Worm (Caenorhabditis elegans): ENCODE measurements around the gene C54F6.18.
"Not testable (repeated sequence)": the region's sequence is repeated elsewhere in the genome, so short reads cannot be mapped to it uniquely, and the experiment has no call there.

C54F6.18 gene

DNA sequence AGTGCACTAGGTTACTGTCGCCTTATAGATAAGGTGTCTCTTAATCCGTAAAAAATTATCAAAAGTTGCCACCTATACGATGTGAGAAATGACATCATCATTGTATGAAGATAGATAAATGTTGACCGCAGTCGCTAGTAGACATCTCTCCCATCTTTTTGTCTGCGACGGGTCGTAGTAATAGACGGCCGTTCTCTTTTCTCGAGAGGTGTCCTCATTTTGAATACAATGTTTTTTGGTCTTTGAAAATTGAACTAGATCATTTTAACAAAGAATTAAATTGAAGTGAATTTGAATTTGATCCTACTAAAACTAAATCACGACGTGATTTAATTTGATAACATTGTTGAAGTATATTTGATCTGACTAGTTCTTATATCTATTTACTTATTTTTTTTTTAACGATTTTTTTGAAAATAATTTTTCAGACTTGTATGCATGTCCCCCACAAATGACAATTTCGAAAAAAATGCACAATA lies 17.2 kb upstream of the C54F6.18 start, which contains the start of the genes str-31 and nhr-172:
Gene str-31 (minus strand): TSS at position 101 of the 479 bp plus-strand sequence.
Gene nhr-172 (plus strand): TSS at position 429 of the 479 bp plus-strand sequence.
- TF ChIP-seq snpc-1.3 (tag; optimal IDR thresholded peaks at IDR 0.05; ENCODE audit: insufficient read depth) (no peak), madf-6 (GFP tag; IDR thresholded peaks at IDR 0.05) (no peak), hlh-12 (tag; optimal IDR thresholded peaks at IDR 0.05) (no peak), T07F8.4 (tag; optimal IDR thresholded peaks at IDR 0.05) (no peak), ceh-40 (GFP tag; IDR thresholded peaks at IDR 0.05) (no peak), hrde-1 (tag; optimal IDR thresholded peaks at IDR 0.05; ENCODE audit: borderline replicate concordance) (no peak), ztf-28 (GFP tag; IDR thresholded peaks at IDR 0.05) (no peak), B0019.2 (GFP tag; conservative IDR thresholded peaks at IDR 0.05) (no peak), rcor-1 (GFP tag; IDR thresholded peaks at IDR 0.05) (no peak), lsl-1 (GFP tag; optimal IDR thresholded peaks at IDR 0.05) (no peak), F37B4.10 (GFP tag; IDR thresholded peaks at IDR 0.05) (no peak), snpc-1.1 (tag; optimal IDR thresholded peaks at IDR 0.05; ENCODE audit: insufficient read depth) (no peak), aptf-3 (GFP tag; IDR thresholded peaks at IDR 0.05) (no peak), athp-1 (tag; optimal IDR thresholded peaks at IDR 0.05) (no peak), hsf-1 (GFP tag; IDR thresholded peaks at IDR 0.05) (no peak), nhr-80 (tag; optimal IDR thresholded peaks at IDR 0.05) (no peak), lag-1 (GFP tag; IDR thresholded peaks at IDR 0.05) (no peak), B0336.3 (GFP tag; IDR thresholded peaks at IDR 0.05) (no peak)

DNA sequence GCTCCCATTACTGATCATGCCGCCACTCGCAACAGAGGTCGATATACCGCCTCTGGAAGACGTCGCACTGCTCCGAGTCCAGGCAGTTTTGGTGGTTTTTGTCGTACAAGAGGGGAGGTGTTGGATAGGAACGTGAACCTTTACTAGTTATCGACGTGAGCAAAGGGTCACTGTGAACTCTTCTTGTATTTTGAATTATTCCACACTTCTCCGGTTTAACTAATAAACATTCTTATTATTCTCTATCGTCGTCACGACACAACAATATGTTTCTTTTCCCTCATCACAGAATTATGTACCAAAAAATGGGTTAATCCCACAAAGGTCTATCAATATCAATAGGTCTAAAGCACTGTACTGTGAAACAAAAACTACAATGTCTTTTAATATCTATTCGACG lies 14.3 kb upstream of the C54F6.18 start, which contains the start of gene nhr-171:
Gene nhr-171 (plus strand): TSS at position 301 of the 400 bp plus-strand sequence.
- not testable (repeated sequence) for TF ChIP-seq hmg-20 (GFP tag; IDR thresholded peaks at IDR 0.05); attf-3 (GFP tag; conservative IDR thresholded peaks at IDR 0.05); let-526 (GFP tag; IDR thresholded peaks at IDR 0.05)

DNA sequence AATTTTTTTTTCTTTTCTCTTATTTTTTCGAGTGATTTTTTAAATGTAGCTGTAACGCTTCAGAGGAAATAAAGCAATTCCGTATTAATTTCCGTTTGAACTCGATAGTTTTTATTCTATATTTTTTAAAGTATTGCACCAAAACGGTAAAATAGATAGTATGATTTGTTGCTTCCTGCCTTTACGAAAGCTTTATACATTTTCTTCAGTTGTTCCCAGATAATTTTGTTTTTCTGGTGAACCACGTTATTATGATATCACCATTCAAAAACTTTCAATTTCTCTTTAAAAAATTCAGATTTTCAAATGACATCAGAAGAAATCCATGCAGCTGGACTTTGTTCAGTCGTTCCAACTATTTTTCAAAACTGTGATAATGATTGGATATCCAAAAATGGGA lies 10.9 kb upstream of the C54F6.18 start, which contains the start of gene srb-18:
Gene srb-18 (plus strand): TSS at position 301 of the 400 bp plus-strand sequence.
- TF ChIP-seq tlf-1 (GFP tag; optimal IDR thresholded peaks at IDR 0.05), result no peak
- TF ChIP-seq lir-1 (GFP tag; conservative IDR thresholded peaks at IDR 0.05), result no peak
- TF ChIP-seq ets-4 (GFP tag; optimal IDR thresholded peaks at IDR 0.05), result no peak
- TF ChIP-seq F57A8.1 (GFP tag; optimal IDR thresholded peaks at IDR 0.05), result no peak
- TF ChIP-seq madf-10 (tag; optimal IDR thresholded peaks at IDR 0.05), result no peak
- TF ChIP-seq Y53G8AR.9 (GFP tag; conservative IDR thresholded peaks at IDR 0.05), result no peak
- no peak for TF ChIP-seq ztf-22 (GFP tag; optimal IDR thresholded peaks at IDR 0.05)

DNA sequence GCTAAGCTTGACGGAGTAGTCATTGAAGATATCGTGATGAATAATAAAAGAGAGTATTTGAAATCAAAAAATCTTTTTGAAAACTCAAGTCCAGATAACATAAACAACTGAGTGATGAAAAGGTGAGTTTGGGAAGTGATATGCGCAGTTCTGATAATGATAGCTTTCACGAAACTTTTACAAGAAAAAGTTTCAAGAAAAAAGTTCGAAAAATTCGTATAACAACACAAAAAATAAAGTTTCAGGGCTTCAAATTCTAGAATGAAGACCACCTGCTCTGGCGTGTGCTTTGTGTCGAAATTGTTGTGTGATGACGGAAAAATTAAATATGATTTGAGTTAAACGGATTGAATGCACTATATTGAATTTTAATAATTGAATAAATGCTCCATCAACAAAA lies 5.7 kb upstream of the C54F6.18 start, which contains the start of gene srb-19:
Gene srb-19 (minus strand): TSS at position 101 of the 400 bp plus-strand sequence.
- TF ChIP-seq hlh-26 (GFP tag; conservative IDR thresholded peaks at IDR 0.05), result no peak
- no peak for TF ChIP-seq cebp-1 (GFP tag; IDR thresholded peaks at IDR 0.05)
- no peak for TF ChIP-seq cebp-1 (tag; optimal IDR thresholded peaks at IDR 0.05)
- TF ChIP-seq Y53F4B.3 (GFP tag; IDR thresholded peaks at IDR 0.05), result no peak
- no peak for TF ChIP-seq ceh-100 (GFP tag; IDR thresholded peaks at IDR 0.05)
- TF ChIP-seq C17E4.6 (GFP tag; IDR thresholded peaks at IDR 0.05), result no peak
- TF ChIP-seq madf-3 (GFP tag; IDR thresholded peaks at IDR 0.05), result no peak
- no peak for TF ChIP-seq ama-1 (optimal IDR thresholded peaks at IDR 0.05)
- no peak for TF ChIP-seq ama-1 (GFP tag; optimal IDR thresholded peaks at IDR 0.05)
- no peak for TF ChIP-seq aptf-3 (GFP tag; IDR thresholded peaks at IDR 0.05)
- TF ChIP-seq ceh-91 (GFP tag; IDR thresholded peaks at IDR 0.05), result no peak
- TF ChIP-seq madf-6 (GFP tag; IDR thresholded peaks at IDR 0.05), result no peak
- TF ChIP-seq ztf-25 (GFP tag; IDR thresholded peaks at IDR 0.05), result no peak
- no peak for TF ChIP-seq tlf-1 (GFP tag; optimal IDR thresholded peaks at IDR 0.05)
- no peak for TF ChIP-seq hmg-20 (GFP tag; IDR thresholded peaks at IDR 0.05)
- no peak for TF ChIP-seq hsf-1 (GFP tag; IDR thresholded peaks at IDR 0.05)
- TF ChIP-seq lir-1 (GFP tag; conservative IDR thresholded peaks at IDR 0.05), result no peak
- TF ChIP-seq nhr-179 (tag; optimal IDR thresholded peaks at IDR 0.05), result no peak
- no peak for TF ChIP-seq lin-26 (GFP tag; IDR thresholded peaks at IDR 0.05)
- no peak for TF ChIP-seq ceh-79 (tag; optimal IDR thresholded peaks at IDR 0.05)
